Worm (Caenorhabditis elegans) whole organism, L4 larva: ENCODE data around the gene clec-76.
A peak's percentile ranks its signal among the peaks of the same experiment; 100 is the strongest.

Source experiments
- F26F4.8 ChIP-seq: fragments of 200-800 bp; sonication (Bioruptor generic); conservative IDR thresholded peaks from 2 replicates; pipeline ENCODE4 v1.3.6; 2022; ENCODE audit warnings: missing genetic modification characterization, missing compliant biosample characterization
- aha-1 ChIP-seq: fragments of 150-350 bp; peaks from one replicate; lab custom pipeline; 2014; ENCODE audit warnings: missing biosample characterization, missing genetic modification characterization
- aly-2 ChIP-seq: sonication (generic microtip); optimal IDR thresholded peaks from 2 replicates; lab custom pipeline; 2018; ENCODE audit warnings: missing biosample characterization, missing genetic modification characterization
- ceh-28 ChIP-seq: fragments of 150-350 bp; optimal IDR thresholded peaks from 2 replicates; lab custom pipeline; 2014; ENCODE audit warnings: missing biosample characterization, missing genetic modification reagents, missing genetic modification characterization
- ceh-44 ChIP-seq: fragments of 200-800 bp; sonication (Bioruptor generic); IDR thresholded peaks from 2 replicates; pipeline ENCODE4 v1.3.6; 2022; ENCODE audit warnings: missing genetic modification reagents, missing genetic modification characterization, missing compliant biosample characterization
- cey-2 ChIP-seq: sonication (generic microtip); optimal IDR thresholded peaks from 3 replicates; lab custom pipeline; 2017; ENCODE audit warnings: missing genetic modification characterization, mild to moderate bottlenecking, missing compliant biosample characterization, antibody characterized with exemption, borderline replicate concordance; ENCODE audit not compliant: insufficient read depth
- daf-12 ChIP-seq: fragments of 150-350 bp; optimal IDR thresholded peaks from 2 replicates; lab custom pipeline; 2014; ENCODE audit warnings: missing biosample characterization, missing genetic modification reagents, missing genetic modification characterization
- daf-16 ChIP-seq, 3 experiments: sonication (generic microtip); optimal IDR thresholded peaks; 2 replicates each; lab custom pipeline; 2016 to 2017; ENCODE audit warnings: missing genetic modification characterization in 3 of 3, missing genetic modification reagents in 3 of 3, mild to moderate bottlenecking in 2 of 3, missing compliant biosample characterization in 2 of 3, missing biosample characterization in 1 of 3, moderate library complexity in 1 of 3
- daf-19 ChIP-seq: fragments of 200-800 bp; sonication (Bioruptor generic); conservative IDR thresholded peaks from 2 replicates; pipeline ENCODE4 v1.3.6; 2022; ENCODE audit warnings: missing genetic modification characterization, missing compliant biosample characterization
- daf-8 ChIP-seq: fragments of 200-800 bp; sonication (Bioruptor generic); IDR thresholded peaks from 2 replicates; pipeline ENCODE4 v1.3.6; 2022; ENCODE audit warnings: missing genetic modification characterization, missing compliant biosample characterization
- egl-43 ChIP-seq: fragments of 200-800 bp; sonication (Bioruptor generic); IDR thresholded peaks from 2 replicates; pipeline ENCODE4 v1.3.6; 2022; ENCODE audit warnings: missing genetic modification reagents, missing genetic modification characterization, missing compliant biosample characterization
- fkh-10 ChIP-seq: fragments of 150-350 bp; optimal IDR thresholded peaks from 2 replicates; lab custom pipeline; 2014; ENCODE audit warnings: missing biosample characterization, missing genetic modification reagents, missing genetic modification characterization
- hif-1 ChIP-seq, 2 experiments: sonication (generic microtip); optimal IDR thresholded peaks; 2 replicates each; lab custom pipeline; 2016 to 2017; ENCODE audit warnings: missing compliant biosample characterization in 2 of 2, missing genetic modification characterization in 2 of 2, missing genetic modification reagents in 2 of 2, missing genotype in 2 of 2, mild to moderate bottlenecking in 1 of 2
- lin-29 ChIP-seq: fragments of 200-800 bp; sonication (Bioruptor generic); IDR thresholded peaks from 2 replicates; pipeline ENCODE4 v1.3.6; 2022; ENCODE audit warnings: missing genetic modification reagents, missing genetic modification characterization, missing compliant biosample characterization
- lir-3 ChIP-seq: sonication (generic microtip); optimal IDR thresholded peaks from 2 replicates; lab custom pipeline; 2016; ENCODE audit warnings: mild to moderate bottlenecking, missing genetic modification characterization, missing compliant biosample characterization
- nhr-10 ChIP-seq: fragments of 150-350 bp; optimal IDR thresholded peaks from 2 replicates; lab custom pipeline; 2014; ENCODE audit warnings: missing biosample characterization, missing genetic modification characterization
- nhr-28 ChIP-seq: fragments of 150-350 bp; optimal IDR thresholded peaks from 2 replicates; lab custom pipeline; 2014; ENCODE audit warnings: missing biosample characterization, missing genetic modification characterization
- nhr-77 ChIP-seq: fragments of 150-350 bp; optimal IDR thresholded peaks from 2 replicates; lab custom pipeline; 2014; ENCODE audit warnings: missing biosample characterization, missing genetic modification characterization
- pqm-1 ChIP-seq: sonication (generic microtip); optimal IDR thresholded peaks from 2 replicates; lab custom pipeline; 2017; ENCODE audit warnings: missing biosample characterization, missing genetic modification characterization
- set-16 ChIP-seq: fragments of 200-800 bp; sonication (Bioruptor generic); IDR thresholded peaks from 2 replicates; pipeline ENCODE4 v1.3.6; 2022; ENCODE audit warnings: missing genetic modification reagents, missing genetic modification characterization, missing compliant biosample characterization
- tag-97 ChIP-seq: fragments of 200-800 bp; sonication (Bioruptor generic); IDR thresholded peaks from 2 replicates; pipeline ENCODE4 v1.3.6; 2022; ENCODE audit warnings: missing genetic modification characterization, missing compliant biosample characterization
- unc-62 ChIP-seq, 3 experiments: fragments of 150-350 bp in 1 of 3; sonication (generic microtip); optimal IDR thresholded peaks in 2 of 3; peaks in 1 of 3; 1 replicate in 1 of 3; 2 replicates in 2 of 3; lab custom pipeline; 2014 to 2017; ENCODE audit warnings: missing biosample characterization in 3 of 3, missing genetic modification characterization in 3 of 3, missing genetic modification reagents in 3 of 3, missing genotype in 1 of 3
- zfp-3 ChIP-seq: fragments of 200-800 bp; sonication (Bioruptor generic); conservative IDR thresholded peaks from 2 replicates; pipeline ENCODE4 v1.3.6; 2022; ENCODE audit warnings: missing genetic modification reagents, missing genetic modification characterization, missing compliant biosample characterization
- ztf-11 ChIP-seq: fragments of 150-350 bp; optimal IDR thresholded peaks from 2 replicates; lab custom pipeline; 2014; ENCODE audit warnings: missing biosample characterization, missing genetic modification characterization

Gene clec-76

ce11 chrIV:3999662-4000061, 34.6 kb downstream of the clec-76 start:
- peak; percentile 51 for TF ChIP-seq set-16
- no peak for TF ChIP-seq daf-19 (GFP tag; lab: Robert Waterston, UW)

- TF ChIP-seq aha-1 (tag; lab: Kevin White, UChicago) (peak; percentile 48), cey-2 (no peak), set-16 (peak; percentile 65)
These were observed 39.2 kb downstream of the clec-76 start for ce11 chrIV:4004221-4004620.

ce11 chrIV:4005166-4005565, 40.1 kb downstream of the clec-76 start:
- TF ChIP-seq fkh-10 (GFP tag; lab: Kevin White, UChicago), result peak; percentile 60
- TF ChIP-seq nhr-77 (tag; lab: Kevin White, UChicago), result no peak

ce11 chrIV:4007697-4008096, 42.7 kb downstream of the clec-76 start, which contains the start of gene W02C12.2:
Gene W02C12.2, minus strand, starts transcription at chrIV:4007973.
- TF ChIP-seq lir-3 (tag; lab: Kevin White, UChicago), result no peak
- peak in 1 of 2 experiments; percentile 60 for TF ChIP-seq unc-62 (GFP tag; optimal IDR thresholded peaks at IDR 0.05 in 1 of 2; lab: Kevin White, UChicago)
- TF ChIP-seq unc-62 (tag; optimal IDR thresholded peaks at IDR 0.05; lab: Kevin White, UChicago), result no peak
- no peak for TF ChIP-seq nhr-28 (tag; lab: Kevin White, UChicago)
- TF ChIP-seq egl-43 (GFP tag; lab: Robert Waterston, UW), result 0 out of 2 replicates have a peak, but pooled peaks have one; percentile 35
- TF ChIP-seq aha-1 (tag; lab: Kevin White, UChicago), result peak; percentile 6
- TF ChIP-seq hif-1 (tag; optimal IDR thresholded peaks at IDR 0.05; lab: Kevin White, UChicago), result peak in 1 of 2 experiments; percentile 40
- TF ChIP-seq set-16, result peak; percentile 43; the same call in 1 of the 2 replicates

- TF ChIP-seq pqm-1 (tag; lab: Kevin White, UChicago) (peak; percentile 0), aly-2 (tag; lab: Kevin White, UChicago) (no peak), daf-16 (GFP tag; optimal IDR thresholded peaks at IDR 0.05; lab: Kevin White, UChicago) (no peak), daf-16 (tag; optimal IDR thresholded peaks at IDR 0.05; lab: Kevin White, UChicago) (peak; percentile 63), nhr-28 (tag; lab: Kevin White, UChicago) (peak; percentile 65), lin-29 (GFP tag; lab: Robert Waterston, UW) (no peak), unc-62 (GFP tag; optimal IDR thresholded peaks at IDR 0.05 in 1 of 2; lab: Kevin White, UChicago) (peak in 1 of 2 experiments; percentile 73), unc-62 (tag; optimal IDR thresholded peaks at IDR 0.05; lab: Kevin White, UChicago) (no peak), nhr-77 (tag; lab: Kevin White, UChicago) (peak; percentile 15), F26F4.8 (GFP tag; lab: Robert Waterston, UW) (no peak)
These were observed 43.4 kb downstream of the clec-76 start for ce11 chrIV:4008440-4008839.

ce11 chrIV:4009923-4010322, 44.9 kb downstream of the clec-76 start:
- no peak for TF ChIP-seq ceh-44
- TF ChIP-seq set-16, result peak; percentile 75
- peak in 1 of 2 experiments; percentile 7 for TF ChIP-seq unc-62 (GFP tag; optimal IDR thresholded peaks at IDR 0.05 in 1 of 2; lab: Kevin White, UChicago)
- TF ChIP-seq unc-62 (tag; optimal IDR thresholded peaks at IDR 0.05; lab: Kevin White, UChicago), result no peak
- TF ChIP-seq, all 104 proteins: peak for 2

- TF ChIP-seq daf-8 (GFP tag; lab: Robert Waterston, UW), result no peak
- TF ChIP-seq nhr-10 (tag; lab: Kevin White, UChicago), result no peak
- TF ChIP-seq F26F4.8 (GFP tag; lab: Robert Waterston, UW), result no peak
- TF ChIP-seq set-16, result peak; percentile 67
- no peak for TF ChIP-seq ztf-11 (tag; lab: Kevin White, UChicago)
- TF ChIP-seq daf-12 (tag; lab: Kevin White, UChicago), result no peak
- peak; percentile 10; the same call in 1 of the 2 replicates for TF ChIP-seq egl-43 (GFP tag; lab: Robert Waterston, UW)
- no peak for TF ChIP-seq zfp-3 (GFP tag; lab: Robert Waterston, UW)
- TF ChIP-seq tag-97 (GFP tag; lab: Robert Waterston, UW), result no peak
- no peak for TF ChIP-seq ceh-28 (tag; lab: Kevin White, UChicago)
These were observed 48.6 kb downstream of the clec-76 start for ce11 chrIV:4013621-4014020.
